Fruit fly (Drosophila melanogaster) Kc167 (cell line): ENCODE results near the gene pes.
"Not testable (repeated sequence)": the region's sequence is repeated elsewhere in the genome, so short reads cannot be mapped to it uniquely, and the experiment has no call there.

Experiments used
- Myc ChIP-seq: fragments of >200 bp; optimal IDR thresholded peaks from 2 replicates; lab custom pipeline; 2017; ENCODE audit warnings: missing external identifiers
- Sin3A ChIP-seq: fragments of >200 bp; optimal IDR thresholded peaks from 2 replicates; lab custom pipeline; 2018; ENCODE audit warnings: missing external identifiers
- h ChIP-seq: fragments of >200 bp; optimal IDR thresholded peaks from 3 replicates; lab custom pipeline; 2018; ENCODE audit warnings: missing external identifiers
- insv ChIP-seq: fragments of >200 bp; optimal IDR thresholded peaks from 3 replicates; lab custom pipeline; 2018; ENCODE audit warnings: missing external identifiers
- psq ChIP-seq: fragments of >200 bp; optimal IDR thresholded peaks from 2 replicates; lab custom pipeline; 2017; ENCODE audit warnings: missing external identifiers
- ttk ChIP-seq: sonication (Bioruptor generic); optimal IDR thresholded peaks from 2 replicates; lab custom pipeline; 2017; ENCODE audit warnings: missing external identifiers

Gene pes

DNA sequence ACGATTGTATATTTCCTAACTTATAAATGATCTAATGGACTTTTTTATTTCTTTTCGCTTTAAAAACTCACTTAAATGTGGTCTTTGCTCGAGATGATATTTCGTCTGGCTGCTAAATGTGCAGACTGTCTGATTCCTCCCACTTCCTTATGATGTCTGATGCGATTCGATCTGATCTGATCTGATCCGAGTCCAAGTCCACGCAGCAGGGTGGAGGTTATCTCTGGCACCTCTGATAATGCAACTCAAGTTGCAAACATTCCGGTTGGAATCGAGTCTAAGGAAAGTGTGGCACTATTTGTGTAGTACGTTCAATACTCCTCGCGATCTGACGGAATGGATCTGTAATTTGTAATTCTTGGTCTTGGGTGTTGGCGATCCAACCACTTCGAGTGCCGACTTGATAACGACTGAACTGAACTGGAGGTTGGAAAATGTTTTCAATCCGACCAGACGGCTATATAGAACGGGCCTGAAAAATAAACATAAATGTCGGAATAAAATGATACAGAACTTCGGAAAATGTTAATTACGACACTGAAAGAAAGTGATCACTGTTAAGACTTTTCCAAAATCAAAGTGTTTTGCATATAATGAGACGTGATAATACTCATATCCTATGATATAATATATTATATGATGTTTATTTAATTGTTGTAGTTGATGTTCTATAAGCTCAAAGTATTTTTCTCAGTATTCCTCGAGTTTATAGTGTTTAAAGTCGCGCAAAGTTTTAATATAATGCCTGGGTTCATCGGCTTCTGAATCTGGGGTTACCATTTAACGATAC is 3.5 kb upstream of the pes start:
- TF ChIP-seq Myc = no peak
- no peak for TF ChIP-seq Sin3A (lab: Kevin White, UChicago)
- no peak for TF ChIP-seq insv
- TF ChIP-seq ttk = no peak
- TF ChIP-seq psq = no peak
- no peak for TF ChIP-seq h

DNA sequence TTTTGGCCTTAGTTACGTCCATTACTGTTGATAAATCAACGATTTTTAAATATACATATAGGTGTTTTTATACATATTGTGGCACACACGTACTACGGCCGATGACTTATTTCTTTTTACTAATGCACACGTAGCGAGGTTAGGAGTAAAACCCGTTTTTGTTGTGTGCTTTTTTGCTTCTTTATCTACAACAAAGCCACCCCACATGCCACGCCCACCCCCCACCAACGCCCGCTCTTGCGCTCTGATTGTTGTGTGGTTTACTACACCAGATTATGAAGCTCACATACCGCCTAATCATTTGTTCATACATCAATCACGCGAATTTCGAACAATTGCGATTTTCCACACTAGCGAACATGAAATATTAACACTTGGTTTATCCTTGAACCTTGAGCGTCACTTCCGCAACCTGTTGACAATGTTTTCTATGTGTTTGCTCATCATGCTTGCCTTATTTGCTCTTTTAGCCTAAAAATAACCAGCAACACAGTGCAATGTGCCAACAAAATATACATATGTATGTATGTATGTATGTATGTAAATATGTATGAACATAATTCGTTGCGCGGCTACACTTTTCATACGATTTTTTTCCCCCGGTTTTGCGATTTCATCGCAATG is 810 bp downstream of the pes start:
- no peak for TF ChIP-seq Sin3A (lab: Kevin White, UChicago)
- TF ChIP-seq insv = no peak
- TF ChIP-seq Myc = no peak
- TF ChIP-seq psq = no peak
- no peak for TF ChIP-seq h
- no peak for TF ChIP-seq ttk

DNA sequence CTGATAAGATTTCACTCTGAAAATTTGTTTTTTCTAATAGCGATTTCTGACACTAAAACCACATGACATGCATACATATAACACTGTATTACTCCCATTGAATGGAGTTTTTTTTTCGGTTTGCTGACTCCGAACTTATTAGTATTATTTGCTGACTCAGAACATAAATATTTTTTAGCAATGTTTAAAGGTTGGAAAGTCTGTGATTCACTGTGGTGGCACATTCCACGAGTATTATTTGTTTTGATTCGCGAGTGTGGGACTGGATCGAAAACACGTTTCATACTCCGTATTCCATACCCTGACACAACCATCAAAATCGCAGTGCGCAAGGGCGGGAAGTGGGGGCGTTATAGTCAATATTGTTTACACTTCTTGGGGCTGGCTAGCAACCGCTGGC is 1.3 kb downstream of the pes start:
- TF ChIP-seq Sin3A (lab: Kevin White, UChicago) = no peak
- no peak for TF ChIP-seq psq
- TF ChIP-seq h = no peak
- TF ChIP-seq ttk = no peak
- no peak for TF ChIP-seq Myc
- TF ChIP-seq insv = no peak

dm6 chr2L:7991951-7992350 is 2.0 kb downstream of the pes start:
- no peak for TF ChIP-seq Sin3A (lab: Kevin White, UChicago)

DNA sequence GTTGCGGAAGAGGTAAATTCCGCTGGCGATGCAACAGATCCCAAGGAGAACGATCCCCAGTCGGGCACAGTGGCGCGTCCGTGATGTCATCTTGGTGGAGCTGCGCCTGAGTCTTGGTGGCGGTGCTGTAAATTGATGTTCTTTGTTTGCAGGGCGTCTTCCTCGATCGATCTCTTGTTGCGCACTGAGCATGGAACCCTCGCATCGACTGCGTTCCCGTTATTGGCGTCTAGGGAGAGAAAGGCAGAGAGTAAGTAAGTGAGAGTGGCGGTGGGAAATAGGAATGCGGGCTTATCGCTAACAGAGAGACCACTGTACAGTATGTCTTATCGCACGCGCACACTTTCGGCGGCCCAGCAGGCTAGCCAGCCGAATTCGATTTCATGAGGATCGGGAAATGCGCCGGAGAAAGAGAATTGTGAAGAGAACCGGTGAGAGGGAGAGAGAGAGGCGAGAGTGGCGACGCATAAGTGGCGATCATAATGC is 2.5 kb downstream of the pes start:
- no peak for TF ChIP-seq ttk
- no peak for TF ChIP-seq insv
- no peak for TF ChIP-seq Myc
- no peak for TF ChIP-seq psq
- TF ChIP-seq h = no peak
- TF ChIP-seq Sin3A (lab: Kevin White, UChicago) = no peak

DNA sequence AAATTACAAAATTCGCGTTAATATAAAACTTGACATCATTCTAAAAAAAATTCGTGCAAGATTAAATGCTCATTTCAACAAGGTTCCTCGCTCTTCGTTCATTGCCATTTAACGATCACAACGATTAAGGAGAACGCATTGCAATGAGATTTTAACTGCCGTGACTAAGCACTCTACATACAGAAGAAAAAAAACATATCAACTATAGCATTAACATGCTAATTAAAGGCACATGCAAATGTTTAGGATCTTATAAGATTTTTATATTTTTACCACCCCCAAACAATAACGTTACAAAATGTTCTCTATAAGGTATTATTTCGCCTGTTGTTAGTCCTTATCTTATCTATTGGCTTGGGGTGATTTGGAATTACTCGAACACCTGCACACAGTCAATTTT is 3.3 kb downstream of the pes start:
- TF ChIP-seq Myc (no peak), psq (no peak), insv (no peak), ttk (no peak), h (no peak), Sin3A (lab: Kevin White, UChicago) (no peak)

DNA sequence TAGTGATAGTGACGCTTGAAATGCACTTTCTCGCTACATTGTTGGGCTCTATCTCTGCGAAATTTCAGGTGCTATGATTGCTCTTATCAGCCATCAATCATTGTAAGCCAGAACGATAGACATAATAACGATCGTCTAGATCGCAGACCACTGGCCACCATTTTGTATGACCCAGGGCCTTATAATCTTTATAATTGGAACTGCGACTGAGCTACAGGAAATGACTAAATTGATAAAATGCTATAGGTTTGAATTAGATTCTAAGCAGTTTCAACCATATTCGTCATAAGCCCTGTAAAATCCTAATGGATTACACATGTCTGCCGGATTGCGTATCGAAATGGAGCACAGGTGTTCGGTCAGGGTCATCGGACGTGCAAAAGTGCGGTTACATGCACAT is 4.1 kb downstream of the pes start:
- TF ChIP-seq Sin3A (lab: Kevin White, UChicago) = no peak
- TF ChIP-seq psq = no peak
- no peak for TF ChIP-seq h
- no peak for TF ChIP-seq insv
- TF ChIP-seq Myc = no peak
- TF ChIP-seq ttk = no peak

DNA sequence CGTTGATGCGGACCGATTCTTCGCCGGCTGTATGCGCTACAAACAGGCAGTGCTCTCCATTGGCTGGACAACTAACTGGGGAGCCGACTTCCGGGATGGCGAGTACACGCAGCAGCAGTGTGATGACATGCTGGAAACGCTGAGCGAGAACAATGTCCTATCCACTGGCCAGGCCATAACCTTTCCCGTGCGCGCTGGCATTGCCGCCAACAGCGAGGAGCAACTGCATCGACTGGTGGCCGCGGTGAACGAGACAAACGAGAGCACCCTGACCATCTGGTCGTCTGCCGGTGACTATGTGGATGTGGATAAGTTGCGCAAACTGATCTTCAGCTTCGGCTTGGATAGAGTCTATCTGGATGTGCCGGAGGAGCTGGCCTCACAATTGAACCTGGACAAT is 7.8 kb downstream of the pes start:
- TF ChIP-seq Sin3A (lab: Kevin White, UChicago) = no peak
- TF ChIP-seq h = no peak

- no peak for TF ChIP-seq psq
- TF ChIP-seq h = no peak
- no peak for TF ChIP-seq ttk
- TF ChIP-seq Sin3A (lab: Kevin White, UChicago) = no peak
- TF ChIP-seq insv = no peak
- TF ChIP-seq Myc = no peak
Measured at dm6 chr2L:7984889-7985514, 9.0 kb downstream of the pes start.

- TF ChIP-seq Myc (no peak), psq (no peak), Sin3A (lab: Kevin White, UChicago) (no peak), ttk (no peak), h (no peak), insv (no peak)
Measured at dm6 chr2L:7984059-7984800, 9.8 kb downstream of the pes start, which contains the start of gene Snoo. Snoo (minus strand) TSS chr2L:7984196.

DNA sequence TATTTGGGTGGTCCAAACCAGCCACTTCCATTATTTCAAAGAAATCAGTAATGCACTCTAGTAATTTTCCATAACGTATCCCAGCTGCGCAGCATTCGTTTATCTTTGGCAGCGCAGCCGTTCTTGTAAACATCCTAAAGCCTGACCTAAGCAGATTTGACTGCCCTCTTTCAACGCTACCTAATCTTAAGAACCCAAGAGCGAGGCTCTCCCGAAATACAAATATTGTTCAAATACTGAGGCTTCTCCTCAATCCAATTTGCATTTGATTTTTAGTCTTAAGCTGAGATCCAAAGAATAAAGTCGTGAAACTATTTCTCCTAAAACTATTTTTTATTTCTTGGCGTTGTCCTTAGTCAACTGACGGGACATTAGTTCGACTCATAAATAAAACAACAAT is 10.3 kb downstream of the pes start, which contains the start of gene CG7231:
Gene CG7231, plus strand, starts transcription at position 301 of the 400 bp plus-strand sequence.
- TF ChIP-seq Sin3A (lab: Kevin White, UChicago); ttk; psq: not testable (repeated sequence)

DNA sequence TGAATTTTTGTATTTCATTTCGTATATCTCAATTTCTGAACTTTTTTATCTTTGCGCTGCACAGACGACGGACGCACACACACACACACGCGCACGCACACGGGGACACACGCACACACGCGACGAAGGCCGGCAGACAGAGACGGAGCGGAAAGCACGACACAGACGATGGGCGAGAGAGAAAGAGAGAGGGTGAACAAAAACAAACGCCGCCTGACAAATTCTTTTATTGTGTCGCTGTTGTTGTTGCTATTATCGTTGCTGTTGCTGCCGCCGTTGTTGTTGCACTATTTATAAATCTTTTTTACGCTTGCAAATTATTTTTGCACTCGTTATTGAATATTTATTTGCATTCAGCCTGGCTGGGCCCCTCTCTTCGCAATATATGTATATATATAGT is 17.2 kb downstream of the pes start:
- TF ChIP-seq h (no peak), ttk (no peak), Myc (no peak), insv (no peak), psq (no peak), Sin3A (lab: Kevin White, UChicago) (no peak)

DNA sequence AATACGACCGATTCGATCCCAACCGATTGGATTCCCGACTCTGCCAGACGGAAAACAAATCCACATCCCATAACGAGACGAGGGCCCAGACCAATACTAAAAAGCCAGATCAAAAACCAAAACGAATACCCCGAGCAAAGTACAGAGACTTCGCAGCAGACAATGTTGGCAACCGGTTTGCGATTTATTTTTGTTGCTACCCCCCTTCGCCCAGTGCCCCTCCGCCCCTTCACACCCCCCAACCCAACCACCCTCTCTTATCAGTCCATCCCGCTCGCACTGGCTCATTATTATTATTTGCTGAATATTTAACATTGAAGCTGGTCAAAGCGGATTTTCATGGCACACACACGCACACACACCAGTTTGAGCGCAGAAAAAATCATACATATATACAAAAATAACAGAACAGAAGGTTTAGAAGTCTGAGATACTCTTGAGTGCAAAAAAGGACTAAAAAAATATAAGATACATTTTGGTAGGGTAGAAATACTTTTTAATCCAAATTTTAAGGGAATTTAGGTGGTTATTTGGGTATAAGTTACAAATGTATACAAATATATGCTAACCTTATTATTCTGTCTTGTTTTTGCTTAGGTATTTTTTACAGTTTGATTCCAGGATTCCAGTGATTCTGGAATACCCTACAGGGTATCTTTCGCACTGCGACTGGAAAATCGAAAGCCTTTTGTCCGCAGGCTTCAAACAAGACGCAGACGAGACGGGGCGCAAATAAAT is 20.3 kb downstream of the pes start:
- TF ChIP-seq Myc = no peak
- no peak for TF ChIP-seq psq
- no peak for TF ChIP-seq insv
- TF ChIP-seq h = no peak
- TF ChIP-seq Sin3A (lab: Kevin White, UChicago) = no peak
- no peak for TF ChIP-seq ttk
